Worm (Caenorhabditis elegans): ENCODE results near the gene ZK632.12.
A peak's percentile ranks its signal among the peaks of the same experiment; 100 is the strongest.

Gene ZK632.12

ce11 chrIII:9782011-9782436 lies 48.6 kb upstream of the ZK632.12 start, which contains the start of gene vha-2 (continued):
- TF ChIP-seq F10E7.11 (tag; optimal IDR thresholded peaks at IDR 0.05) (no peak), dpff-1 (tag; optimal IDR thresholded peaks at IDR 0.05) (peak; percentile 11), bed-1 (GFP tag; IDR thresholded peaks at IDR 0.05) (no peak), C17E4.6 (GFP tag; IDR thresholded peaks at IDR 0.05) (peak; percentile 22; the same call in 1 of the 2 replicates), ceh-27 (GFP tag; optimal IDR thresholded peaks at IDR 0.05) (no peak), Y53G8AR.9 (GFP tag; conservative IDR thresholded peaks at IDR 0.05) (peak; percentile 80), madf-10 (tag; optimal IDR thresholded peaks at IDR 0.05) (peak; percentile 23), egl-44 (GFP tag; IDR thresholded peaks at IDR 0.05) (peak; percentile 53; the same call in 1 of the 2 replicates), athp-1 (tag; optimal IDR thresholded peaks at IDR 0.05) (peak; percentile 77), F52B5.7 (tag; optimal IDR thresholded peaks at IDR 0.05) (peak; percentile 53), Y79H2A.3 (GFP tag; conservative IDR thresholded peaks at IDR 0.05) (no peak), mxl-1 (tag; optimal IDR thresholded peaks at IDR 0.05) (no peak), snpc-1.3 (tag; optimal IDR thresholded peaks at IDR 0.05; ENCODE audit: insufficient read depth) (no peak), ZK185.1 (tag; optimal IDR thresholded peaks at IDR 0.05; ENCODE audit: poor library complexity, severe bottlenecking) (peak; percentile 37), somi-1 (GFP tag; optimal IDR thresholded peaks at IDR 0.05) (no peak), ztf-26 (tag; optimal IDR thresholded peaks at IDR 0.05) (peak; percentile 23), C06A6.2 (GFP tag; conservative IDR thresholded peaks at IDR 0.05) (no peak), lag-1 (GFP tag; IDR thresholded peaks at IDR 0.05) (no peak), T26A5.8 (tag; optimal IDR thresholded peaks at IDR 0.05) (peak; percentile 30), attf-3 (GFP tag; conservative IDR thresholded peaks at IDR 0.05) (no peak), madf-3 (GFP tag; IDR thresholded peaks at IDR 0.05) (0 out of 2 replicates have a peak, but pooled peaks have one; percentile 64), snpc-1.1 (tag; optimal IDR thresholded peaks at IDR 0.05; ENCODE audit: insufficient read depth) (no peak), atf-7 (tag; optimal IDR thresholded peaks at IDR 0.05) (peak; percentile 40), ceh-40 (GFP tag; IDR thresholded peaks at IDR 0.05) (0 out of 2 replicates have a peak, but pooled peaks have one; percentile 8), attf-5 (GFP tag; optimal IDR thresholded peaks at IDR 0.05) (no peak), lsl-1 (GFP tag; optimal IDR thresholded peaks at IDR 0.05) (no peak), K12H6.12 (tag; optimal IDR thresholded peaks at IDR 0.05) (no peak), ekl-4 (GFP tag; IDR thresholded peaks at IDR 0.05) (peak; percentile 80), zfh-2 (GFP tag; conservative IDR thresholded peaks at IDR 0.05) (peak; percentile 30; the same call in 1 of the 2 replicates), tbx-9 (tag; optimal IDR thresholded peaks at IDR 0.05; ENCODE audit: borderline replicate concordance) (no peak), hsf-1 (GFP tag; IDR thresholded peaks at IDR 0.05) (peak; percentile 76), repo-1 (tag; optimal IDR thresholded peaks at IDR 0.05) (peak; percentile 62), zim-3 (tag; optimal IDR thresholded peaks at IDR 0.05) (no peak), B0261.1 (tag; optimal IDR thresholded peaks at IDR 0.05) (no peak), lin-40 (tag; optimal IDR thresholded peaks at IDR 0.05) (no peak), lin-26 (GFP tag; IDR thresholded peaks at IDR 0.05) (no peak), sea-2 (GFP tag; IDR thresholded peaks at IDR 0.05) (no peak), B0336.3 (GFP tag; IDR thresholded peaks at IDR 0.05) (peak; percentile 92), Y53F4B.3 (GFP tag; IDR thresholded peaks at IDR 0.05) (no peak), hrde-1 (tag; optimal IDR thresholded peaks at IDR 0.05; ENCODE audit: borderline replicate concordance) (peak; percentile 79), chd-7 (tag; optimal IDR thresholded peaks at IDR 0.05) (peak; percentile 58), egrh-3 (GFP tag; IDR thresholded peaks at IDR 0.05) (no peak), akir-1 (GFP tag; optimal IDR thresholded peaks at IDR 0.05) (peak; percentile 30), ztf-6 (GFP tag; IDR thresholded peaks at IDR 0.05) (no peak), F23B12.7 (tag; optimal IDR thresholded peaks at IDR 0.05; ENCODE audit: insufficient read depth) (no peak), F22D6.2 (tag; optimal IDR thresholded peaks at IDR 0.05) (no peak), snpc-4 (GFP tag; optimal IDR thresholded peaks at IDR 0.05) (no peak), snpc-4 (tag; optimal IDR thresholded peaks at IDR 0.05) (peak in 1 of 4 experiments; percentile 29)

Data from whole organism, young adult.